Worm (Caenorhabditis elegans) whole organism, L2 larva: ENCODE measurements around the gene bra-1.

ENCODE experiments used
- C34F6.9 ChIP-seq: fragments of 150-350 bp; optimal IDR thresholded peaks from 2 replicates; lab custom pipeline; 2014; ENCODE audit warnings: missing biosample characterization, missing genetic modification characterization
- F13H6.1 ChIP-seq: sonication (generic microtip); optimal IDR thresholded peaks from 2 replicates; lab custom pipeline; 2016; ENCODE audit warnings: missing genetic modification characterization, missing compliant biosample characterization
- R02D3.7 ChIP-seq: fragments of 150-350 bp; optimal IDR thresholded peaks from 2 replicates; lab custom pipeline; 2014; ENCODE audit warnings: missing biosample characterization, missing genetic modification characterization
- Y55F3AM.14 ChIP-seq: fragments of 200-800 bp; sonication (Bioruptor generic); optimal IDR thresholded peaks from 2 replicates; lab custom pipeline; 2018; ENCODE audit warnings: mild to moderate bottlenecking, missing genetic modification characterization, missing compliant biosample characterization
- alr-1 ChIP-seq: fragments of 150-350 bp; optimal IDR thresholded peaks from 2 replicates; lab custom pipeline; 2014; ENCODE audit warnings: missing biosample characterization, missing genetic modification characterization
- aly-2 ChIP-seq: fragments of 150-350 bp; optimal IDR thresholded peaks from 2 replicates; lab custom pipeline; 2014; ENCODE audit warnings: missing biosample characterization, missing genetic modification characterization
- ama-1 ChIP-seq: fragments of 150-350 bp; optimal IDR thresholded peaks from 2 replicates; lab custom pipeline; 2018; ENCODE audit warnings: inconsistent platforms
- ceh-16 ChIP-seq: fragments of 150-350 bp; optimal IDR thresholded peaks from 2 replicates; lab custom pipeline; 2014; ENCODE audit warnings: missing biosample characterization, missing genetic modification characterization
- crh-2 ChIP-seq: sonication (generic microtip); optimal IDR thresholded peaks from 2 replicates; lab custom pipeline; 2017; ENCODE audit warnings: missing biosample characterization, missing genetic modification characterization
- dmd-4 ChIP-seq: sonication (generic microtip); optimal IDR thresholded peaks from 2 replicates; lab custom pipeline; 2017; ENCODE audit warnings: missing biosample characterization, missing genetic modification characterization
- egl-27 ChIP-seq: sonication (generic microtip); optimal IDR thresholded peaks from 3 replicates; lab custom pipeline; 2017; ENCODE audit warnings: missing biosample characterization, missing genetic modification reagents, missing genetic modification characterization
- elt-1 ChIP-seq: fragments of 150-350 bp; optimal IDR thresholded peaks from 2 replicates; lab custom pipeline; 2014; ENCODE audit warnings: missing biosample characterization, missing genetic modification characterization
- elt-3 ChIP-seq: sonication (generic microtip); optimal IDR thresholded peaks from 2 replicates; lab custom pipeline; 2017; ENCODE audit warnings: missing biosample characterization, missing genetic modification characterization
- fos-1 ChIP-seq: fragments of 150-350 bp; optimal IDR thresholded peaks from 2 replicates; lab custom pipeline; 2014; ENCODE audit warnings: missing biosample characterization, missing genetic modification characterization
- gmeb-1 ChIP-seq: fragments of 150-350 bp; optimal IDR thresholded peaks from 2 replicates; lab custom pipeline; 2014; ENCODE audit warnings: missing biosample characterization, missing genetic modification characterization
- lin-11 ChIP-seq: fragments of 150-350 bp; sonication (generic microtip); optimal IDR thresholded peaks from 2 replicates; lab custom pipeline; 2014; ENCODE audit warnings: missing biosample characterization, missing genetic modification characterization, inconsistent platforms, mixed read lengths
- lin-13 ChIP-seq: fragments of 150-350 bp; optimal IDR thresholded peaks from 2 replicates; lab custom pipeline; 2014; ENCODE audit warnings: missing biosample characterization, missing genetic modification reagents, missing genetic modification characterization
- lin-39 ChIP-seq: fragments of 150-350 bp; optimal IDR thresholded peaks from 2 replicates; lab custom pipeline; 2014; ENCODE audit warnings: missing biosample characterization, missing genetic modification reagents, missing genetic modification characterization
- lsy-2 ChIP-seq, 2 experiments: fragments of 150-350 bp in 1 of 2; sonication (generic microtip) in 1 of 2; optimal IDR thresholded peaks; 2 replicates each; lab custom pipeline; 2014 to 2017; ENCODE audit warnings: missing biosample characterization in 2 of 2, missing genetic modification characterization in 2 of 2
- mab-5 ChIP-seq: fragments of 150-350 bp; optimal IDR thresholded peaks from 2 replicates; lab custom pipeline; 2014; ENCODE audit warnings: missing biosample characterization, missing genetic modification characterization
- nhr-129 ChIP-seq: fragments of 150-350 bp; optimal IDR thresholded peaks from 2 replicates; lab custom pipeline; 2014; ENCODE audit warnings: missing biosample characterization, missing genetic modification characterization
- nhr-21 ChIP-seq: fragments of 150-350 bp; optimal IDR thresholded peaks from 2 replicates; lab custom pipeline; 2014; ENCODE audit warnings: missing biosample characterization, missing genetic modification characterization
- nhr-23 ChIP-seq: fragments of 150-350 bp; optimal IDR thresholded peaks from 2 replicates; lab custom pipeline; 2014; ENCODE audit warnings: missing biosample characterization, missing genetic modification reagents, missing genetic modification characterization
- nhr-237 ChIP-seq: fragments of 150-350 bp; optimal IDR thresholded peaks from 2 replicates; lab custom pipeline; 2014; ENCODE audit warnings: missing biosample characterization, missing genetic modification characterization
- nhr-25 ChIP-seq: fragments of 150-350 bp; sonication (generic microtip); optimal IDR thresholded peaks from 3 replicates; lab custom pipeline; 2014; ENCODE audit warnings: missing biosample characterization, missing genetic modification characterization
- nhr-6 ChIP-seq: fragments of 150-350 bp; optimal IDR thresholded peaks from 2 replicates; lab custom pipeline; 2014; ENCODE audit warnings: missing biosample characterization, missing genetic modification characterization
- nhr-77 ChIP-seq: fragments of 150-350 bp; optimal IDR thresholded peaks from 2 replicates; lab custom pipeline; 2014; ENCODE audit warnings: missing biosample characterization, missing genetic modification characterization
- peb-1 ChIP-seq: fragments of 150-350 bp; optimal IDR thresholded peaks from 2 replicates; lab custom pipeline; 2014; ENCODE audit warnings: missing biosample characterization, missing genetic modification characterization
- sem-4 ChIP-seq: fragments of 150-350 bp; optimal IDR thresholded peaks from 2 replicates; lab custom pipeline; 2014; ENCODE audit warnings: missing biosample characterization, missing genetic modification reagents, missing genetic modification characterization
- skn-1 ChIP-seq: sonication (generic microtip); optimal IDR thresholded peaks from 2 replicates; lab custom pipeline; 2017; ENCODE audit warnings: missing biosample characterization, missing genetic modification characterization
- sma-3 ChIP-seq: sonication (generic microtip); optimal IDR thresholded peaks from 2 replicates; lab custom pipeline; 2016; ENCODE audit warnings: missing genetic modification reagents, missing genetic modification characterization, missing compliant biosample characterization
- snpc-4 ChIP-seq: fragments of 150-350 bp; optimal IDR thresholded peaks from 2 replicates; lab custom pipeline; 2014; ENCODE audit warnings: missing biosample characterization, missing genetic modification characterization
- unc-55 ChIP-seq: fragments of 150-350 bp; sonication (generic microtip); optimal IDR thresholded peaks from 3 replicates; lab custom pipeline; 2014; ENCODE audit warnings: missing biosample characterization, missing genetic modification reagents, missing genetic modification characterization
- unc-62 ChIP-seq: fragments of 150-350 bp; optimal IDR thresholded peaks from 2 replicates; lab custom pipeline; 2014; ENCODE audit warnings: missing biosample characterization, missing genetic modification reagents, missing genetic modification characterization
- zag-1 ChIP-seq: fragments of 150-350 bp; optimal IDR thresholded peaks from 2 replicates; lab custom pipeline; 2014; ENCODE audit warnings: missing biosample characterization, missing genetic modification characterization
- ztf-1 ChIP-seq: fragments of 200-800 bp; sonication (Bioruptor generic); conservative IDR thresholded peaks from 2 replicates; pipeline ENCODE4 v1.3.6; 2022; ENCODE audit warnings: missing genetic modification characterization, missing compliant biosample characterization
- ztf-11 ChIP-seq: sonication (generic microtip); optimal IDR thresholded peaks from 2 replicates; lab custom pipeline; 2017; ENCODE audit warnings: missing biosample characterization, missing genetic modification characterization
- ztf-4 ChIP-seq: fragments of 150-350 bp; optimal IDR thresholded peaks from 2 replicates; lab custom pipeline; 2014; ENCODE audit warnings: missing biosample characterization, missing genetic modification characterization

bra-1 gene

ce11 chrX:13583895-13584344 is 14.3 kb upstream of the bra-1 start:
- TF ChIP-seq F13H6.1 (peak; percentile 65), lsy-2 (tag; optimal IDR thresholded peaks at IDR 0.05; lab: Kevin White, UChicago) (peak in 1 of 2 experiments; percentile 12), lin-11 (peak; percentile 48), nhr-129 (peak; percentile 62), mab-5 (tag; lab: Kevin White, UChicago) (peak; percentile 32), R02D3.7 (tag; lab: Kevin White, UChicago) (no peak), ztf-1 (GFP tag; lab: Robert Waterston, UW) (no peak), fos-1 (tag; lab: Kevin White, UChicago) (peak; percentile 40), lin-39 (tag; lab: Kevin White, UChicago) (no peak), nhr-25 (tag; lab: Kevin White, UChicago) (peak; percentile 73), aly-2 (tag; lab: Kevin White, UChicago) (no peak), unc-55 (GFP tag; lab: Kevin White, UChicago) (peak; percentile 11), sem-4 (tag; lab: Kevin White, UChicago) (peak; percentile 62), ztf-11 (tag; lab: Kevin White, UChicago) (no peak), nhr-237 (no peak), ceh-16 (tag; lab: Kevin White, UChicago) (peak; percentile 73), elt-1 (tag; lab: Kevin White, UChicago) (no peak)

ce11 chrX:13584725-13585371 is 13.4 kb upstream of the bra-1 start, which contains the start of gene unc-84:
unc-84 (plus strand) TSS chrX:13584775.
- TF ChIP-seq unc-55 (GFP tag; lab: Kevin White, UChicago): peak; percentile 9
- TF ChIP-seq gmeb-1 (tag; lab: Kevin White, UChicago): peak; percentile 55
- peak; percentile 1 for TF ChIP-seq F13H6.1
- no peak for TF ChIP-seq ztf-4
- peak; percentile 2 for TF ChIP-seq C34F6.9 (tag; lab: Kevin White, UChicago)
- TF ChIP-seq Y55F3AM.14: no peak
- TF ChIP-seq, all 48 proteins: peak for 4

- TF ChIP-seq C34F6.9 (tag; lab: Kevin White, UChicago) (no peak), nhr-129 (no peak), peb-1 (tag; lab: Kevin White, UChicago) (no peak), sma-3 (GFP tag; lab: Kevin White, UChicago) (no peak)
Measured at ce11 chrX:13589735-13590134, 8.5 kb upstream of the bra-1 start, which contains the start of gene col-9. col-9 (plus strand) TSS chrX:13590035.

- TF ChIP-seq nhr-129 (no peak), snpc-4 (tag; lab: Kevin White, UChicago) (no peak), ama-1 (lab: Kevin White, UChicago) (no peak), crh-2 (tag; lab: Kevin White, UChicago) (no peak), gmeb-1 (tag; lab: Kevin White, UChicago) (no peak), unc-62 (GFP tag; lab: Kevin White, UChicago) (no peak), nhr-21 (no peak), ztf-4 (no peak), elt-1 (tag; lab: Kevin White, UChicago) (no peak), nhr-6 (tag; lab: Kevin White, UChicago) (no peak), nhr-23 (tag; lab: Kevin White, UChicago) (no peak), skn-1 (tag; lab: Kevin White, UChicago) (no peak), nhr-77 (tag; lab: Kevin White, UChicago) (no peak), C34F6.9 (tag; lab: Kevin White, UChicago) (no peak), ztf-11 (tag; lab: Kevin White, UChicago) (no peak), Y55F3AM.14 (no peak), fos-1 (tag; lab: Kevin White, UChicago) (no peak)
- TF ChIP-seq, all 48 proteins: peak for 0
Measured at ce11 chrX:13590688-13591087, 7.6 kb upstream of the bra-1 start.

ce11 chrX:13591175-13591574 is 7.1 kb upstream of the bra-1 start, which contains the start of gene col-44:
col-44 (plus strand) TSS chrX:13591475.
- TF ChIP-seq dmd-4 (no peak), lsy-2 (tag; optimal IDR thresholded peaks at IDR 0.05; lab: Kevin White, UChicago) (no peak), lin-13 (GFP tag; lab: Kevin White, UChicago) (no peak), snpc-4 (tag; lab: Kevin White, UChicago) (no peak), C34F6.9 (tag; lab: Kevin White, UChicago) (no peak), egl-27 (no peak), elt-3 (tag; lab: Kevin White, UChicago) (no peak), lin-11 (no peak), nhr-25 (tag; lab: Kevin White, UChicago) (no peak), zag-1 (tag; lab: Kevin White, UChicago) (no peak), alr-1 (no peak), unc-62 (GFP tag; lab: Kevin White, UChicago) (no peak)
- TF ChIP-seq, all 48 proteins: peak for 0
